Worm (Caenorhabditis elegans): ENCODE data around the gene hrde-1.
A peak's percentile ranks its signal among the peaks of the same experiment; 100 is the strongest.

Gene hrde-1

DNA sequence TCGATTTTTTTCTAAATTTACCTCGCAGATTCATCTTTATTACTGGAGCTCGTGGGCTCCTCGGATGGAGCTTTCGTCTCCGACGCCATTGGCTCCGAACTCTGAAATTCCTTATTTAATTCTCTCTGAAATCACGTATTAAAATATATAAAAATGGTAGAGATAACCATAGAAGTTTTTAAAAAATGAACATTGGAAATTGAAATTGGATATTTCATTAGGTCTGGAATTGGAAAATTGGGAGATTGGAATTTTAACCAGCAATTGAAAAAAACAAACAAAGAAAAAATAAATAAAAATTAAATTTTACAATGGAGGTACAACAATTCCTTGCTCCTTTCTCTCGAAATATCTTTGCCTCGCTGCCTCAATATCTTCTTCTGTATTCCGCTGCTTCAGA lies 9.2 kb downstream of the hrde-1 start, which contains the start of gene rnf-5:
Gene rnf-5 (minus strand): TSS at position 101 of the 400 bp plus-strand sequence.
- no peak for TF ChIP-seq dao-5 (tag; optimal IDR thresholded peaks at IDR 0.05)
- TF ChIP-seq him-1 (tag; optimal IDR thresholded peaks at IDR 0.05), result no peak
- no peak for TF ChIP-seq W03F9.2 (tag; optimal IDR thresholded peaks at IDR 0.05)

DNA sequence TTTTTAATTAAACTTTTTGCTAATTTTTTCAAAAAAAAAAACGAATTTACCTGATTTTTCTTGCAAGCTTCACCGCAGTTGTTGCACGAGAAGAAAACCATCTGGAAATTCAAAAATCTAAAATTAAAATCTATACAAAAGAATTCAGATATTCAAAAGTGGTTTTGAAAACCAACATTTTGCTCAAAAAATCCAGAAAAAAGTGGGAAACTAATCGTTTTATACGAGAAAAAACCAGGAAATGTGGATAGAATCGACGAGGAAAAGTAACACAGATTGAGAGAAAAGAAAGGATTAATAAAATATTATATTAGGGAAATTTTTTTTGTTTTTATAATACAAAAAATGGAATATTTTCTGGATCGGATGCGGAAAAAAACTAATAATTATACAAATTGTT lies 11.9 kb downstream of the hrde-1 start, which contains the start of gene C16C10.8:
Gene C16C10.8 (minus strand): TSS at position 101 of the 400 bp plus-strand sequence.
- TF ChIP-seq dao-5 (tag; optimal IDR thresholded peaks at IDR 0.05), result no peak
- TF ChIP-seq W03F9.2 (tag; optimal IDR thresholded peaks at IDR 0.05), result no peak
- TF ChIP-seq him-1 (tag; optimal IDR thresholded peaks at IDR 0.05), result no peak

DNA sequence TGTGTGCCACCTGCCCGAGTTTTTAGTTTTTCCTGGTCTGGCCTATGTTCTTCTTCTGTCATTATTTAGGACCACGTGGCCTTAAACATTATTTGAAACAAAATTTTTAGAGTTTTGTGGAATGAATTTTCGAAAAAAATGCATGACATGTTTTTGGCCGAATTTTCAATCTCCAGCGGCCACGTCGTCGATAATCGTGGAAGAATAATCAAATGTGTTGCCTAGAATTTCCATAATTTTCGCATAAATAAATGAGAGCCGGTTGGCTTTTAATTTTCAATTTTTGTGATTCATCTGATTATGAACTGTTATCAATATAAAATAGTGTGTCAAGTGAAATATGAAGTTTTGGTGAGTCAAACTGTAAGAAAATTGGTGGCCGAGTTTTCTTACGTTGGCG lies 15.0 kb downstream of the hrde-1 start, which contains the start of gene C01G12.16:
Gene C01G12.16 (plus strand): TSS at position 301 of the 400 bp plus-strand sequence.
- TF ChIP-seq dao-5 (tag; optimal IDR thresholded peaks at IDR 0.05), result no peak

DNA sequence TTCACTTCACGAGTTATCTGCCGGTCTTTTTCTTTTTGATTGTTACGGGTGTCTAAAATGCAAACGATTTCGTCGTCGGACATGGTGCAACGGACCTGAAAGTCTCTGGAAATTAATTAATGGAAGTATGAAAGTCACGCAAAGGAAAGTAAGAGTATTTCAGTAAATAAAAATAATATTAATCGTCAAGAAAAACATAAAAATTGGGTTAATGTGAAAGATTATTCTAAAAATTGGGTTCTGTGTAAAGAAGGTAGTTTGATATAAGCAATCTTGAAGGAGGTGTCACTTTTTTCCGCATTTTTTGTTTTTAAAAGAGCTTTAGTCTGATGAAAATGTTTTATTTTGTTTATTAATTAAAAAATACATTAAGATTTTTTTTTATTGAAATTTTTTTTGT lies 18.7 kb downstream of the hrde-1 start, which contains the start of gene C16C10.9:
Gene C16C10.9 (minus strand): TSS at position 101 of the 400 bp plus-strand sequence.
- TF ChIP-seq him-1 (tag; optimal IDR thresholded peaks at IDR 0.05), result no peak
- no peak for TF ChIP-seq W03F9.2 (tag; optimal IDR thresholded peaks at IDR 0.05)
- TF ChIP-seq dao-5 (tag; optimal IDR thresholded peaks at IDR 0.05), result no peak

DNA sequence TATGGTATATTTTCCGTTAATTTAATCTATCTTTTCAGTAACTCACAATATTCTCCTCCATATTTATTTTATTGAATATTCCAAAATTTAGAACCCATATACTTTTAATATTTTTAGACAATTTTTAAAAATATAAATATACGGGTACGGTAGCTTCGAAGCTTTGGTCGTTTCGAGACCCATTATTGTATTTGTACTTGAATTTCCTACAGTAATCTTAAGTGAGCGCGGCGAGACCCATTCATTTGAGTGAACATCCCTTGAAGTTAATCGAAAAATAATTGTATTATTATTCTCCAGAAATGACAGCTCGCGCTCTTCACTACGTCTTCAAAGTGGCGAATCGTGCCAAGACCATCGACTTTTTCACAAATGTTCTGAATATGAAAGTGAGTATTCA lies 22.7 kb downstream of the hrde-1 start, which contains the start of gene glod-4:
Gene glod-4 (plus strand): TSS at position 301 of the 400 bp plus-strand sequence.
- TF ChIP-seq dao-5 (tag; optimal IDR thresholded peaks at IDR 0.05) (no peak), W03F9.2 (tag; optimal IDR thresholded peaks at IDR 0.05) (no peak), him-1 (tag; optimal IDR thresholded peaks at IDR 0.05) (no peak)

DNA sequence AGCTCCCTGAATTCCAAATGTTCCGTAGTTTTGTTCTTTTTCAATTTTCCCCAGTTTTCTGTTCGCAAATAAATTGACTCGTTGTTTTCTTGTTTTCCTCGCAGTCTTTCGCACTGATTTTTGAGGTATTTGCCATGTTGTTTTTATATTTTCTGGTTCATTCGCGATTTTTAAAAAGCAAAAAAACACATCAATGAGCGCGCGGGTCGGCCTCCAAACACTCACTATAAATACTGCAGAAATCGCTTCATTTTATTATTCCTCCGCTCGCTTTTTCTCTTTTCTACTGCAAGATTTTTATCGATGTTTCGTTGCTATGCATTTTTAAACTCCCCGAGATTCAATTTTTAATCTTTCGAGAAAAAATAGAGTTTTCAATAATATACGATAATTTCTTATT lies 23.1 kb downstream of the hrde-1 start:
- TF ChIP-seq W03F9.2 (tag; optimal IDR thresholded peaks at IDR 0.05) (no peak), dao-5 (tag; optimal IDR thresholded peaks at IDR 0.05) (no peak), him-1 (tag; optimal IDR thresholded peaks at IDR 0.05) (no peak)

DNA sequence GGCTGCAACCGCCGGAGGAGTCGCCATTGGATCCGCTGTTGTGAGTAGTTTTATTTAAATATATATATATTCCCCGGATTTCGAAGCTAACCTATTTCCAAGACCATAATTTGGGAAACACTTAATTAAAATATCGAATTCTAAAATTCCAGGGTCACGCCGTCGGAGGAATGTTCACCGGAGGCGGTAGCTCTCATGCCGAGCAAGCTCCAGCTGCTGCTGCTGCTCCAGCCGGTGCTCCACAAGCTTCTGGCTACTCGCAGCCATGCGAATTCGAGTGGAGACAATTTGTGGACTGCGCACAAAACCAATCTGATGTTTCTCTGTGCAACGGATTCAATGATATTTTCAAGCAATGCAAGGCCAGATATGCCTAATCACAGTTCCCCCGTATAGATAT lies 23.6 kb downstream of the hrde-1 start:
- TF ChIP-seq dao-5 (tag; optimal IDR thresholded peaks at IDR 0.05), result no peak

DNA sequence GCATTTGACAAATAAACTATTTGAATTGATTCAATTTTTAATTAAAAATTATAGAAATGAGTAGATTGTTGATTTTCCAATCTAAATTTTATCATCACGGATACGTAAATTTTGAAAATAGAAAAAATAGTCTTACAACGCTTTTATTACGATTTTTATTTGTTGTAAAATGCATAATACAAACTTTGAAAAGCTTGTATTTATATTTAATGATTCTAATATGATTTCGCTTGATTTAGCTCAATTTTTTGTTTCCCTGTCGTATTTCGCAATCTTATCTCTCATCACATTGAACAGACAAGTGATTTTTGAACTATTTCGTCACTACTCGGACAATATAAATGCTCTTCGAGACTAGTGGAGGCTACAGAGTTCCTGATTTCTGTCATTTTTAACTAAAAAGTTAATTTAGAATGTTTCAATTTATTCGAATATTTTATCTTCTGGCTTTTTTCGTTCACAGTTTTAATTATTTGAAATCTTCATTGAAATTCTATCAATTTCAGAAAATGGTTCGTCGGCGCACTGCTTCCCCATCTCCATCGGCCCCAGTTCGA lies 24.3 kb downstream of the hrde-1 start, which contains the start of the genes wht-3 and har-1:
Gene wht-3 (minus strand): TSS at position 51 of the 557 bp plus-strand sequence.
Gene har-1 (plus strand): TSS at position 507 of the 557 bp plus-strand sequence.
- TF ChIP-seq dao-5 (tag; optimal IDR thresholded peaks at IDR 0.05) (no peak), him-1 (tag; optimal IDR thresholded peaks at IDR 0.05) (no peak), W03F9.2 (tag; optimal IDR thresholded peaks at IDR 0.05) (no peak)

DNA sequence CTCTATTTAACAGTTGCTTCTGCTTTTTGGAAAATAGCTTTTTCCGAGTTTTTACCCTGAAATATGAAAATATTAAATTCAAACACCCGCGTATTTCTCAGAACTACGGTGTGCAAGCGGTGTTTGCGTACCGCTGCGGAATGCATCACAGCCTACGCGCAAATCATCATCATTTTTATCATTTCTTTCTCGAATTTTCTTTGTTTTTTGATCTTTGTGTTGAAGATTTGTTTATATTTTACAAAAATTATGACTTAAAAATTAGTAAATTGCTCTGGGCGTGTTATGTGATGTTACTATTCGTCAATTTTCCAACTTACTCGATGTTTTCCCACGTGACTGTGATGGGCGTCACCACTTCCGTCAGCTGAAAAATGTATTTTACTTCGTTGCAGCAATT lies 25.0 kb downstream of the hrde-1 start:
- TF ChIP-seq dao-5 (tag; optimal IDR thresholded peaks at IDR 0.05) (no peak), him-1 (tag; optimal IDR thresholded peaks at IDR 0.05) (no peak), W03F9.2 (tag; optimal IDR thresholded peaks at IDR 0.05) (peak; percentile 73)

DNA sequence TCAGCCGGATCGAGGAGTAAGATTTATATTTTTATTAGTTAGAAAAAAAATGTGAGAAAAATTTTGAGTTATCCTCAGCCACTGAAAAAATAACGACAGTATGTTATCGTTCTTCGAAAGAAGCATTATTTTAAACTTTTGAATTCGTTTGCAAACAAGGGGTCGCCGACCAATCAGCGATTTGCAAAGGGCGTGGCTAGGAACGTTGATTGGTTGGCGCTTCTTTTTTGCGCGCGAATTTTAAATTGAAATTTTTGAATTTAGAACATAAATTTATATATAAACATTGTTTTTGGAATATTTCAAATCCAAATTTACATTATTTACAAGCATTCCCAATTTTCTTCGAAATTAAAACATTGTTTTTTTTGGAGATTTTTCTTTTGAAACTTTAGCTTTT lies 32.8 kb downstream of the hrde-1 start:
- TF ChIP-seq dao-5 (tag; optimal IDR thresholded peaks at IDR 0.05) (no peak), W03F9.2 (tag; optimal IDR thresholded peaks at IDR 0.05) (no peak), him-1 (tag; optimal IDR thresholded peaks at IDR 0.05) (no peak)

DNA sequence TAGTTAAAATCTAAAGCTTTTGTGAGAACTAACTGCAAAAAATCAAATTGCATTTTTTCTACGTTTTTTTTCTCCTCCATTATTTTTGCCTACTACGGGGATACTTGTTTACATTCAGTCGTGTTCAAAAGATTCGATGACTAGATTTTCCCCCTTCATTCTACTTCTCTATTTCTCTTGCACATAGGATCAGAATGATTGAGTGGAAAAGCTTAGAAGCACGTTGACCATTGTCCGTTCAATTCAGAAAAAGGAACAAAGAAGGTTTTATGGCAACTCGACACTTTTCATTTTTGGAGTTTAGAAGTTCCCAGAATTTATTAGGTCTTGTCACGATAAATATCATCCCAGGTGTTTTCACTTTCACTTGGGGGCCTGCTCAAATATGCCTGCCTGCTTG lies 38.8 kb downstream of the hrde-1 start:
- TF ChIP-seq dao-5 (tag; optimal IDR thresholded peaks at IDR 0.05), result no peak
- no peak for TF ChIP-seq him-1 (tag; optimal IDR thresholded peaks at IDR 0.05)
- TF ChIP-seq W03F9.2 (tag; optimal IDR thresholded peaks at IDR 0.05), result no peak

DNA sequence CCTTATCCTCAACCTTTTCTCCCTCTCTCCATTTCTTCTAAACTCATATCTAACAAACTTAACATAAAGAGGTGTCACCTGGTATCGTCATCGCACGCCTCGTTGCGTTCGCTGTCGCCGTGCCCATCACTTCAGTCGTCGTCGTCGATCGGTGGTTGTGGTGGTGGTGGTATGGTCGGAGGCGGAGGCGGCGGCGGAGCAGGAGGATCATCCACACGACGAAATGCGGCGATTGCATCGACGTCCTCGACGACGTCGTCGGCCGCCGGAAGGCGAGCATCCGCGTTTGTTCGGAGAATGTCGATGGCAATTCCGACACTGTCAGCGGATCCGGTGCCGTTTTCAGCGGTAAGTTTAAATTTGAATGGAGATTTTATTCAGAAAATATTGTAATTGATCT lies 41.9 kb downstream of the hrde-1 start:
- no peak for TF ChIP-seq W03F9.2 (tag; optimal IDR thresholded peaks at IDR 0.05)
- TF ChIP-seq him-1 (tag; optimal IDR thresholded peaks at IDR 0.05), result no peak
- TF ChIP-seq dao-5 (tag; optimal IDR thresholded peaks at IDR 0.05), result no peak

DNA sequence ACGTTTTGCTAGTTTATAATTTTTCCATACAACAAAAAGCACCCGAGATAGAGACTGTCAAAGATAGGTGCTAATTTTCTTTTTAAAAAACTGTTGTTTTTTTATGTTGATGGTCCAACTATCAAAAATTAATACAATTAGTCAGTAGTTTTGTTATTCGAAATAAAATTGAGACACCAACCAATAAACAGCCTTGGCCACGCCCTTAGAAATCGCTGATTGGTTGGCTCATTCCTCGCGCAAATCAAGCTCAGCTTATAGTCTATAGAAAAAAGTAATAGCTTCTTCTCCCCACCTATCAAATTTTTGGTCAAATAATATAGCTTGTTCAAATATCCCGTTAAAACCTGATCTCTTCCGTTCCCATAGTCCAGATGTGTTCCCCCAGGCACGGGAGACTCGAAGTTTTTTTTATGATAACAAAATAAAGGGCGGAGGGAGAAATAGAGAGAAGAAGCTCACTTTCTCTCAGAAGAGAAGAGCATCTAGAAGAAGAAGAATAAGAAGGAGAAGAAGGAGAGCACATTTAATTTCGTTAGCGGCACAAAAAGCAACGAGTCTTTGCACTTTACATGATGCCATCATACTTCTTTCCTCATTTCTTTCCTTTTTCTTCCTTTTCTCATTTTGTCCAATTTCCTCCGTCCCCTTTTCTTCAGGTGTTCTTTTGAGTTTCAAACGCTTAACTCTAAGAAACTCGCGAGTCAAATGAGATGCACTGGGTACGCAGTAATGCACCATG lies 44.0 kb downstream of the hrde-1 start:
- TF ChIP-seq W03F9.2 (tag; optimal IDR thresholded peaks at IDR 0.05), result no peak
- TF ChIP-seq dao-5 (tag; optimal IDR thresholded peaks at IDR 0.05), result no peak
- TF ChIP-seq him-1 (tag; optimal IDR thresholded peaks at IDR 0.05), result no peak

DNA sequence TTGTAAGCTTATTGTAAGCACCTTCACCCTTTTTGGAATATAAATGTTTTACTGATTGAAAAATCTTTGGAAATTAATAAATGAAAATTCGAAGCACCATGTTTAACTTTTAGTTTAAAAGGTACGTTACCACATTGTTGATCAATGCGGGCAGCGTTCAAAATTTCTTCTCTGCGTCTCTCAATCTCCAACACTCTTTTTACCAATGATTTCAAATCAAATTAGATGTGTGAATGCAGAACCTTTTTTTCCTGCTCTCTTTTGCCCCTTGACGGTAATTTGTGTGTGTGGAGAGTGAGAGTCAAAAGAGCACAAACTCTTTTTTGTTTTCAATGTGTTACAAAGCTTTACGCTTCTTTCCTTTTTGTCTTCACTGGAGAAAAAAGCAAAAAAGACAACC lies 52.1 kb downstream of the hrde-1 start:
- TF ChIP-seq dao-5 (tag; optimal IDR thresholded peaks at IDR 0.05) (no peak), him-1 (tag; optimal IDR thresholded peaks at IDR 0.05) (no peak), W03F9.2 (tag; optimal IDR thresholded peaks at IDR 0.05) (no peak)

All from whole organism, L4/young adult.